Worm (Caenorhabditis elegans): ENCODE results near the gene F32D8.5.

The F32D8.5 gene

DNA sequence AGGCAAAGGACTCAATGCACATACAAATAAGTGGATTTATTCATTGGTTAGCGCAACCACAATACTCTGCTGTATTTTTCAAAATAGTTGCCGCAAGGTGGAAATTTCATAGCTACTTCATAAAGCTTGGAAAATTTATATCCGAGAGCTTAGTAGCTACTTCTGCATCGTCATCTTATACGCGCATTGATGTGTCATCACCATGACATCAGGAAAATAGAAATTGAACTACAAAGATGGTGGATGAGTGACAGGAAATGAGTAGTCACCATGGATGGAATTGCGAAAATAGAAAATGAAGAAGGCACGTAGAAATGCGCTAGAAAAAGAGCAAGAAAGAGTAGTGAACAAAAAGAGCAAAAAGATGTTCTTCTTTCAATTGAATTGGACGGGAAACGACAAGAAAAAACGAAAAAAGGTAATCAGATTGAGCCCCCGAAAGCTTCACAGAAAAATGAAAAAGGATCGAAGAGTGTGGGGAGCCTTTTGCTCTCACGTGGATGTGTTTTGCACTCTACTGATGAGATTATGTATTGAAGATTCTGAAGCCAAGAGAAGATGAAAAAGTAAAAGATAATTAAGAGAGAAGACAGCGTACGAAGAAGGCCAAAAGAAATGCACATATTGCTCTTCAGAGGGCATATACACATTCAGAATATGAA lies 19.5 kb upstream of the F32D8.5 start:
- TF ChIP-seq nhr-237 (tag; optimal IDR thresholded peaks at IDR 0.05) (no peak), lin-14 (GFP tag; optimal IDR thresholded peaks at IDR 0.05) (peak; percentile 76), lin-35 (GFP tag; optimal IDR thresholded peaks at IDR 0.05) (no peak), ces-1 (GFP tag; optimal IDR thresholded peaks at IDR 0.05) (peak; percentile 64), nhr-47 (tag; optimal IDR thresholded peaks at IDR 0.05) (peak; percentile 28), grh-1 (GFP tag; IDR thresholded peaks at IDR 0.05) (no peak), lin-13 (GFP tag; optimal IDR thresholded peaks at IDR 0.05) (no peak), nhr-85 (tag) (no peak), fkh-10 (GFP tag; optimal IDR thresholded peaks at IDR 0.05) (peak; percentile 96), mep-1 (tag; optimal IDR thresholded peaks at IDR 0.05) (peak; percentile 7), nhr-71 (tag; optimal IDR thresholded peaks at IDR 0.05) (peak; percentile 59), efl-1 (optimal IDR thresholded peaks at IDR 0.05) (no peak), efl-1 (GFP tag; optimal IDR thresholded peaks at IDR 0.05 in 1 of 2) (no peak), snpc-4 (tag; optimal IDR thresholded peaks at IDR 0.05) (no peak)

- no peak for TF ChIP-seq nhr-84 (tag; optimal IDR thresholded peaks at IDR 0.05)
- no peak for TF ChIP-seq tlp-1 (tag; optimal IDR thresholded peaks at IDR 0.05)
- no peak for TF ChIP-seq tbx-2 (tag; optimal IDR thresholded peaks at IDR 0.05)
- no peak for TF ChIP-seq unc-62 (GFP tag; optimal IDR thresholded peaks at IDR 0.05)
- peak; percentile 29 for TF ChIP-seq blmp-1 (tag; optimal IDR thresholded peaks at IDR 0.05)
- no peak for TF ChIP-seq sup-37 (GFP tag; optimal IDR thresholded peaks at IDR 0.05)
- TF ChIP-seq ztf-4 (tag; optimal IDR thresholded peaks at IDR 0.05): no peak
- TF ChIP-seq lin-15B (tag; optimal IDR thresholded peaks at IDR 0.05): no peak
- TF ChIP-seq nhr-71 (tag; optimal IDR thresholded peaks at IDR 0.05): peak; percentile 22
- TF ChIP-seq lin-14 (GFP tag; optimal IDR thresholded peaks at IDR 0.05): peak; percentile 28
- no peak for TF ChIP-seq mef-2 (tag; optimal IDR thresholded peaks at IDR 0.05)
- TF ChIP-seq nhr-85 (tag): peak; percentile 54
- 0 out of 2 replicates have a peak, but pooled peaks have one; percentile 26 for TF ChIP-seq nhr-19 (GFP tag; conservative IDR thresholded peaks at IDR 0.05)
- TF ChIP-seq zip-4 (GFP tag; optimal IDR thresholded peaks at IDR 0.05): no peak
These were observed 18.1 kb upstream of the F32D8.5 start for ce11 chrV:10876512-10876911.

ce11 chrV:10877808-10878600 lies 16.6 kb upstream of the F32D8.5 start:
- TF ChIP-seq elt-3 (tag; optimal IDR thresholded peaks at IDR 0.05): peak in 1 of 6 experiments; percentile 57
- peak; percentile 51 for TF ChIP-seq nhr-20 (tag; optimal IDR thresholded peaks at IDR 0.05)
- peak; percentile 73 for TF ChIP-seq nhr-85 (tag)
- peak; percentile 90 for TF ChIP-seq elt-2 (tag; optimal IDR thresholded peaks at IDR 0.05)
- peak in 1 of 2 experiments; percentile 0 for TF ChIP-seq lsy-2 (tag; optimal IDR thresholded peaks at IDR 0.05)
- TF ChIP-seq zag-1 (tag; optimal IDR thresholded peaks at IDR 0.05): no peak
- peak in 1 of 2 experiments; percentile 32 for TF ChIP-seq mdl-1 (tag; optimal IDR thresholded peaks at IDR 0.05)
- TF ChIP-seq nhr-76 (tag; optimal IDR thresholded peaks at IDR 0.05): no peak
- TF ChIP-seq blmp-1 (tag; optimal IDR thresholded peaks at IDR 0.05): peak; percentile 96
- no peak for TF ChIP-seq hpl-2 (GFP tag; optimal IDR thresholded peaks at IDR 0.05)
- TF ChIP-seq nhr-84 (tag; optimal IDR thresholded peaks at IDR 0.05): no peak
- peak; percentile 39 for TF ChIP-seq lin-14 (GFP tag; optimal IDR thresholded peaks at IDR 0.05)
- TF ChIP-seq sup-37 (GFP tag; optimal IDR thresholded peaks at IDR 0.05): no peak
- TF ChIP-seq fos-1 (tag; optimal IDR thresholded peaks at IDR 0.05): peak; percentile 2
- TF ChIP-seq Y116A8C.19 (tag; optimal IDR thresholded peaks at IDR 0.05; ENCODE audit: borderline replicate concordance): no peak
